Worm (Caenorhabditis elegans): ENCODE measurements around the gene zhit-1.

The zhit-1 gene

ce11 chrV:5596391-5597030, at the start of gene zhit-1:
Gene zhit-1, minus strand, starts transcription at chrV:5596551.
- TF ChIP-seq hlh-30 (tag; optimal IDR thresholded peaks at IDR 0.05; ENCODE audit: insufficient read depth) (peak; percentile 24), nhr-6 (tag; optimal IDR thresholded peaks at IDR 0.05) (peak; percentile 56), pha-4 (GFP tag; IDR thresholded peaks at IDR 0.05) (no peak), pha-4 (tag; optimal IDR thresholded peaks at IDR 0.05) (peak; percentile 15), nhr-111 (GFP tag; optimal IDR thresholded peaks at IDR 0.05) (no peak), madf-5 (GFP tag; IDR thresholded peaks at IDR 0.05) (no peak), F26F4.8 (GFP tag; conservative IDR thresholded peaks at IDR 0.05) (no peak), skn-1 (tag; optimal IDR thresholded peaks at IDR 0.05) (no peak), aha-1 (tag) (peak; percentile 91), ZK546.5 (tag; optimal IDR thresholded peaks at IDR 0.05) (no peak), lir-3 (tag; optimal IDR thresholded peaks at IDR 0.05) (no peak), nhr-42 (GFP tag; IDR thresholded peaks at IDR 0.05) (no peak), lin-38 (GFP tag; IDR thresholded peaks at IDR 0.05) (peak; percentile 91), ceh-32 (tag; optimal IDR thresholded peaks at IDR 0.05; ENCODE audit: poor library complexity) (no peak), mxl-3 (GFP tag; optimal IDR thresholded peaks at IDR 0.05) (no peak), ztf-7 (tag; optimal IDR thresholded peaks at IDR 0.05) (no peak), unc-62 (GFP tag; optimal IDR thresholded peaks at IDR 0.05 in 1 of 2) (no peak), unc-62 (tag; optimal IDR thresholded peaks at IDR 0.05) (no peak), mes-2 (tag; optimal IDR thresholded peaks at IDR 0.05; ENCODE audit: poor library complexity, severe bottlenecking) (peak; percentile 67), dmd-8 (GFP tag; IDR thresholded peaks at IDR 0.05) (no peak), ceh-44 (GFP tag; IDR thresholded peaks at IDR 0.05) (no peak), lsy-2 (tag; optimal IDR thresholded peaks at IDR 0.05) (peak in 1 of 2 experiments; percentile 54), snpc-4 (tag; optimal IDR thresholded peaks at IDR 0.05) (peak; percentile 6), dpl-1 (GFP tag; optimal IDR thresholded peaks at IDR 0.05) (peak; percentile 88), gei-8 (GFP tag; optimal IDR thresholded peaks at IDR 0.05) (no peak), mxl-2 (GFP tag; conservative IDR thresholded peaks at IDR 0.05) (no peak), egl-27 (tag; optimal IDR thresholded peaks at IDR 0.05) (no peak)

- no peak for TF ChIP-seq mes-2 (tag; optimal IDR thresholded peaks at IDR 0.05; ENCODE audit: poor library complexity, severe bottlenecking)
- no peak for TF ChIP-seq lin-39 (tag; optimal IDR thresholded peaks at IDR 0.05)
- no peak for TF ChIP-seq lim-7 (GFP tag; IDR thresholded peaks at IDR 0.05)
- TF ChIP-seq nhr-10 (tag; optimal IDR thresholded peaks at IDR 0.05), result no peak
- no peak for TF ChIP-seq daf-16 (GFP tag; optimal IDR thresholded peaks at IDR 0.05)
- TF ChIP-seq daf-16 (tag; optimal IDR thresholded peaks at IDR 0.05), result no peak
- no peak for TF ChIP-seq nhr-41 (GFP tag; IDR thresholded peaks at IDR 0.05)
- TF ChIP-seq ceh-44 (GFP tag; IDR thresholded peaks at IDR 0.05), result no peak
- no peak for TF ChIP-seq lin-13 (GFP tag; optimal IDR thresholded peaks at IDR 0.05)
- no peak for TF ChIP-seq dve-1 (tag; optimal IDR thresholded peaks at IDR 0.05; ENCODE audit: insufficient read depth)
- TF ChIP-seq hmg-1.1 (GFP tag; IDR thresholded peaks at IDR 0.05), result no peak
- no peak for TF ChIP-seq lin-1 (GFP tag; IDR thresholded peaks at IDR 0.05)
- TF ChIP-seq nhr-237 (tag; optimal IDR thresholded peaks at IDR 0.05), result no peak
- TF ChIP-seq ZK546.5 (tag; optimal IDR thresholded peaks at IDR 0.05), result no peak
These were observed 47.8 kb upstream of the zhit-1 start, which contains the start of gene srx-117 for ce11 chrV:5644171-5644570. Gene srx-117, plus strand, starts transcription at chrV:5644471.

DNA sequence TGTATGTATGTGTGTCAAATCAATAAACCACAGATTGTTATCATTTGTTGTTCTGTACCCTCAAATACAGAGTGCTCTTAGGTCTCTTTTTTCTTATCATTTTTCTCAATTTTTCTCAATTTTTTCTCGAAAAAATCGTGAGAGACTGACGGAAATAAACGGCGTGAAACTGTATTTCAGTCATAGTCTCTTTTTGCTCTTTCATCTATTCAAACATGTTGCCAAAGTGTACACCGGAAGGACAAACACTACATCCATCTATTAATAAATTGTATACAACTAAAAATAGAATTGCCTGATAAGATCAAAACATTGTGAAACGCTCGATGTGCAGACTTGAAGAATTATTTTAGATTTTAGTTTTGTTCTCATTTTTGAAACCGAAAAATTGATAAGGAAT, 38.1 kb upstream of the zhit-1 start:
- peak; percentile 18 for TF ChIP-seq nhr-28 (tag; optimal IDR thresholded peaks at IDR 0.05)
- TF ChIP-seq dmd-6 (GFP tag; IDR thresholded peaks at IDR 0.05), result peak; percentile 28; the same call in 1 of the 2 replicates
- TF ChIP-seq nhr-6 (tag; optimal IDR thresholded peaks at IDR 0.05), result peak; percentile 6
- TF ChIP-seq mxl-3 (GFP tag; optimal IDR thresholded peaks at IDR 0.05), result no peak
- no peak for TF ChIP-seq nhr-76 (tag; optimal IDR thresholded peaks at IDR 0.05)
- peak; percentile 32 for TF ChIP-seq dve-1 (tag; optimal IDR thresholded peaks at IDR 0.05; ENCODE audit: insufficient read depth)
- no peak for TF ChIP-seq daf-16 (GFP tag; optimal IDR thresholded peaks at IDR 0.05)
- peak; percentile 66 for TF ChIP-seq daf-16 (tag; optimal IDR thresholded peaks at IDR 0.05)
- no peak for TF ChIP-seq ceh-32 (tag; optimal IDR thresholded peaks at IDR 0.05; ENCODE audit: poor library complexity)
